Worm (Caenorhabditis elegans) whole organism, late embryonic: ENCODE results near the gene nlp-6.
A peak's percentile ranks its signal among the peaks of the same experiment; 100 is the strongest.

Experiments used
- F13H6.1 ChIP-seq: sonication (generic microtip); optimal IDR thresholded peaks from 2 replicates; lab custom pipeline; 2016; ENCODE audit warnings: missing genetic modification characterization, missing compliant biosample characterization
- K02D7.2 ChIP-seq: sonication (generic microtip); optimal IDR thresholded peaks from 2 replicates; lab custom pipeline; 2017; ENCODE audit warnings: mild to moderate bottlenecking, missing genetic modification characterization, missing compliant biosample characterization
- K09A11.1 ChIP-seq: sonication (generic microtip); optimal IDR thresholded peaks from 2 replicates; lab custom pipeline; 2017; ENCODE audit warnings: antibody characterized with exemption, mild to moderate bottlenecking, missing genetic modification characterization, missing compliant biosample characterization; ENCODE audit not compliant: insufficient read depth
- Y22D7AL.16 ChIP-seq: sonication (generic microtip); optimal IDR thresholded peaks from 2 replicates; lab custom pipeline; 2016; ENCODE audit warnings: missing genetic modification characterization, missing compliant biosample characterization
- ama-1 ChIP-seq: fragments of 150-350 bp; optimal IDR thresholded peaks from 2 replicates; lab custom pipeline; 2014
- ceh-14 ChIP-seq: sonication (generic microtip); optimal IDR thresholded peaks from 2 replicates; lab custom pipeline; 2016; ENCODE audit warnings: missing genotype, missing genetic modification characterization, missing compliant biosample characterization
- ceh-18 ChIP-seq: sonication (generic microtip); optimal IDR thresholded peaks from 2 replicates; lab custom pipeline; 2016; ENCODE audit warnings: missing genetic modification characterization, missing compliant biosample characterization
- ceh-30 ChIP-seq: fragments of 150-350 bp; optimal IDR thresholded peaks from 2 replicates; lab custom pipeline; 2014; ENCODE audit warnings: missing biosample characterization, missing genetic modification characterization
- ceh-31 ChIP-seq: sonication (generic microtip); optimal IDR thresholded peaks from 2 replicates; lab custom pipeline; 2016; ENCODE audit warnings: missing genetic modification characterization, missing compliant biosample characterization
- ceh-45 ChIP-seq: fragments of 200-800 bp; sonication (Bioruptor generic); IDR thresholded peaks from 2 replicates; pipeline ENCODE4 v1.3.6; 2022; ENCODE audit warnings: missing genetic modification reagents, missing genetic modification characterization, missing compliant biosample characterization
- ceh-48 ChIP-seq: sonication (generic microtip); optimal IDR thresholded peaks from 2 replicates; lab custom pipeline; 2016; ENCODE audit warnings: missing genetic modification characterization, inconsistent platforms, missing compliant biosample characterization
- che-1 ChIP-seq: sonication (generic microtip); optimal IDR thresholded peaks from 2 replicates; lab custom pipeline; 2016; ENCODE audit warnings: mild to moderate bottlenecking, missing genetic modification characterization, missing compliant biosample characterization
- dmd-4 ChIP-seq: sonication (generic microtip); optimal IDR thresholded peaks from 2 replicates; lab custom pipeline; 2016; ENCODE audit warnings: borderline replicate concordance, missing genetic modification characterization, missing compliant biosample characterization
- elt-2 ChIP-seq: sonication (generic microtip); optimal IDR thresholded peaks from 2 replicates; lab custom pipeline; 2016; ENCODE audit warnings: missing genetic modification reagents, missing genetic modification characterization, missing compliant biosample characterization
- elt-4 ChIP-seq: sonication (generic microtip); optimal IDR thresholded peaks from 2 replicates; lab custom pipeline; 2016; ENCODE audit warnings: missing genetic modification characterization, missing compliant biosample characterization
- eyg-1 ChIP-seq: sonication (generic microtip); optimal IDR thresholded peaks from 2 replicates; lab custom pipeline; 2016; ENCODE audit warnings: missing genotype, missing genetic modification characterization, missing compliant biosample characterization
- fkh-10 ChIP-seq: fragments of 150-350 bp; optimal IDR thresholded peaks from 2 replicates; lab custom pipeline; 2014; ENCODE audit warnings: missing biosample characterization, missing genetic modification reagents, missing genetic modification characterization
- fkh-6 ChIP-seq: sonication (generic microtip); optimal IDR thresholded peaks from 2 replicates; lab custom pipeline; 2016; ENCODE audit warnings: missing genetic modification characterization, missing compliant biosample characterization
- gmeb-2 ChIP-seq: sonication (generic microtip); optimal IDR thresholded peaks from 2 replicates; lab custom pipeline; 2016; ENCODE audit warnings: missing genetic modification characterization, inconsistent platforms, missing compliant biosample characterization
- hlh-13 ChIP-seq: fragments of 200-800 bp; sonication (Bioruptor generic); optimal IDR thresholded peaks from 2 replicates; lab custom pipeline; 2018; ENCODE audit warnings: mild to moderate bottlenecking, missing genetic modification characterization, missing compliant biosample characterization
- hlh-30 ChIP-seq: sonication (generic microtip); optimal IDR thresholded peaks from 2 replicates; lab custom pipeline; 2017; ENCODE audit warnings: antibody characterized with exemption, missing genetic modification characterization, missing compliant biosample characterization; ENCODE audit not compliant: insufficient read depth
- hlh-6 ChIP-seq: sonication (generic microtip); optimal IDR thresholded peaks from 2 replicates; lab custom pipeline; 2016; ENCODE audit warnings: missing genotype, missing genetic modification characterization, missing compliant biosample characterization
- madf-2 ChIP-seq: sonication (generic microtip); optimal IDR thresholded peaks from 2 replicates; lab custom pipeline; 2017; ENCODE audit warnings: missing genetic modification characterization, missing compliant biosample characterization
- mec-3 ChIP-seq: sonication (generic microtip); optimal IDR thresholded peaks from 2 replicates; lab custom pipeline; 2016; ENCODE audit warnings: borderline replicate concordance, missing genetic modification characterization, missing compliant biosample characterization
- nfya-1 ChIP-seq: sonication (generic microtip); optimal IDR thresholded peaks from 2 replicates; lab custom pipeline; 2017; ENCODE audit warnings: missing genetic modification characterization, mild to moderate bottlenecking, missing compliant biosample characterization, antibody characterized with exemption, moderate library complexity
- nhr-232 ChIP-seq: sonication (generic microtip); optimal IDR thresholded peaks from 2 replicates; lab custom pipeline; 2016; ENCODE audit warnings: missing genetic modification characterization, missing compliant biosample characterization
- odd-2 ChIP-seq: sonication (generic microtip); optimal IDR thresholded peaks from 2 replicates; lab custom pipeline; 2017; ENCODE audit warnings: antibody characterized with exemption, mild to moderate bottlenecking, missing genetic modification characterization, missing compliant biosample characterization
- pag-3 ChIP-seq: sonication (generic microtip); optimal IDR thresholded peaks from 2 replicates; lab custom pipeline; 2016; ENCODE audit warnings: missing compliant biosample characterization, missing genetic modification characterization, borderline replicate concordance
- pat-9 ChIP-seq: fragments of 200-800 bp; sonication (Bioruptor generic); optimal IDR thresholded peaks from 2 replicates; lab custom pipeline; 2018; ENCODE audit warnings: mild to moderate bottlenecking, missing genetic modification characterization, moderate library complexity, missing compliant biosample characterization
- pax-1 ChIP-seq: fragments of 150-350 bp; optimal IDR thresholded peaks from 2 replicates; lab custom pipeline; 2014; ENCODE audit warnings: missing biosample characterization, missing genetic modification characterization
- pha-2 ChIP-seq: sonication (generic microtip); optimal IDR thresholded peaks from 2 replicates; lab custom pipeline; 2017; ENCODE audit warnings: mild to moderate bottlenecking, missing genetic modification characterization, missing compliant biosample characterization
- pha-4 ChIP-seq: fragments of 150-350 bp; optimal IDR thresholded peaks from 2 replicates; lab custom pipeline; 2018; ENCODE audit warnings: missing biosample characterization, missing genetic modification reagents, missing genetic modification characterization
- pqm-1 ChIP-seq: sonication (generic microtip); optimal IDR thresholded peaks from 2 replicates; lab custom pipeline; 2016; ENCODE audit warnings: missing genetic modification characterization, missing compliant biosample characterization
- rnt-1 ChIP-seq: sonication (generic microtip); optimal IDR thresholded peaks from 2 replicates; lab custom pipeline; 2016; ENCODE audit warnings: missing genetic modification characterization, missing compliant biosample characterization
- sox-4 ChIP-seq: sonication (generic microtip); optimal IDR thresholded peaks from 2 replicates; lab custom pipeline; 2017; ENCODE audit warnings: mild to moderate bottlenecking, missing genetic modification characterization, inconsistent platforms, missing compliant biosample characterization
- tbx-2 ChIP-seq: sonication (generic microtip); optimal IDR thresholded peaks from 2 replicates; lab custom pipeline; 2016; ENCODE audit warnings: missing genetic modification characterization, missing compliant biosample characterization
- tbx-7 ChIP-seq: sonication (generic microtip); optimal IDR thresholded peaks from 2 replicates; lab custom pipeline; 2016; ENCODE audit warnings: missing genotype, missing genetic modification characterization, missing compliant biosample characterization
- ttx-3 ChIP-seq: sonication (generic microtip); optimal IDR thresholded peaks from 2 replicates; lab custom pipeline; 2016; ENCODE audit warnings: missing genetic modification reagents, missing genetic modification characterization, missing compliant biosample characterization
- unc-3 ChIP-seq, 2 experiments: fragments of 200-800 bp in 1 of 2; sonication (Bioruptor generic) in 1 of 2; sonication (generic microtip) in 1 of 2; conservative IDR thresholded peaks in 1 of 2; optimal IDR thresholded peaks in 1 of 2; 2 replicates each; pipeline versions ENCODE4 v1.3.6 to Lab custom; 2016 to 2022; ENCODE audit warnings: missing compliant biosample characterization in 2 of 2, missing genetic modification characterization in 2 of 2, missing genetic modification reagents in 1 of 2
- unc-42 ChIP-seq: sonication (generic microtip); optimal IDR thresholded peaks from 2 replicates; lab custom pipeline; 2016; ENCODE audit warnings: missing genotype, missing genetic modification characterization, missing compliant biosample characterization
- unc-55 ChIP-seq: sonication (generic microtip); optimal IDR thresholded peaks from 2 replicates; lab custom pipeline; 2017; ENCODE audit warnings: missing biosample characterization, missing genetic modification reagents, missing genetic modification characterization
- zip-5 ChIP-seq: sonication (generic microtip); optimal IDR thresholded peaks from 2 replicates; lab custom pipeline; 2016; ENCODE audit warnings: missing genetic modification characterization, missing compliant biosample characterization

The nlp-6 gene

ce11 chrX:17636326-17636735 is 25.9 kb upstream of the nlp-6 start:
- TF ChIP-seq hlh-30 (tag; lab: Kevin White, UChicago) (peak; percentile 2), ceh-18 (peak; percentile 37), tbx-2 (tag; lab: Kevin White, UChicago) (no peak), pax-1 (tag; lab: Kevin White, UChicago) (no peak)

ce11 chrX:17637528-17637927 is 24.7 kb upstream of the nlp-6 start:
- TF ChIP-seq K09A11.1: no peak
- no peak for TF ChIP-seq ceh-48 (tag; lab: Kevin White, UChicago)
- TF ChIP-seq fkh-10 (GFP tag; lab: Kevin White, UChicago): no peak
- no peak for TF ChIP-seq zip-5 (tag; lab: Kevin White, UChicago)
- no peak for TF ChIP-seq K02D7.2 (tag; lab: Kevin White, UChicago)
- no peak for TF ChIP-seq gmeb-2 (tag; lab: Kevin White, UChicago)
- no peak for TF ChIP-seq pat-9 (tag; lab: Kevin White, UChicago)
- TF ChIP-seq tbx-7 (tag; lab: Kevin White, UChicago): no peak
- no peak for TF ChIP-seq che-1 (tag; lab: Kevin White, UChicago)
- no peak for TF ChIP-seq hlh-6 (tag; lab: Kevin White, UChicago)
- no peak for TF ChIP-seq eyg-1 (tag; lab: Kevin White, UChicago)
- no peak for TF ChIP-seq tbx-2 (tag; lab: Kevin White, UChicago)
- no peak for TF ChIP-seq mec-3 (tag; lab: Kevin White, UChicago)
- no peak for TF ChIP-seq Y22D7AL.16 (tag; lab: Kevin White, UChicago)
- TF ChIP-seq odd-2 (tag; lab: Kevin White, UChicago): no peak

ce11 chrX:17638460-17638859 is 23.8 kb upstream of the nlp-6 start:
- TF ChIP-seq hlh-6 (tag; lab: Kevin White, UChicago): no peak
- no peak for TF ChIP-seq pha-4 (tag; lab: Kevin White, UChicago)
- TF ChIP-seq ceh-14: no peak
- no peak for TF ChIP-seq ceh-31 (tag; lab: Kevin White, UChicago)
- no peak for TF ChIP-seq unc-42 (tag; lab: Kevin White, UChicago)
- TF ChIP-seq ttx-3: no peak
- no peak for TF ChIP-seq ceh-48 (tag; lab: Kevin White, UChicago)
- TF ChIP-seq ceh-30: no peak
- TF ChIP-seq unc-55 (GFP tag; lab: Kevin White, UChicago): no peak
- no peak for TF ChIP-seq pqm-1 (tag; lab: Kevin White, UChicago)
- no peak for TF ChIP-seq pha-2 (tag; lab: Kevin White, UChicago)
- TF ChIP-seq F13H6.1 (tag; lab: Kevin White, UChicago): no peak
- TF ChIP-seq unc-3 (GFP tag; conservative IDR thresholded peaks at IDR 0.05; lab: Robert Waterston, UW): no peak
- TF ChIP-seq unc-3 (tag; optimal IDR thresholded peaks at IDR 0.05; lab: Kevin White, UChicago): no peak

ce11 chrX:17638970-17639369 is 23.3 kb upstream of the nlp-6 start:
- TF ChIP-seq tbx-2 (tag; lab: Kevin White, UChicago) (no peak), elt-2 (tag; lab: Kevin White, UChicago) (peak; percentile 62)

ce11 chrX:17640790-17641189 is 21.5 kb upstream of the nlp-6 start, which contains the start of gene H18N23.2:
TSS of gene H18N23.2 (minus strand) at chrX:17640871.
- no peak for TF ChIP-seq elt-2 (tag; lab: Kevin White, UChicago)
- TF ChIP-seq dmd-4: no peak
- no peak for TF ChIP-seq ttx-3
- TF ChIP-seq unc-3 (GFP tag; conservative IDR thresholded peaks at IDR 0.05; lab: Robert Waterston, UW): no peak
- TF ChIP-seq unc-3 (tag; optimal IDR thresholded peaks at IDR 0.05; lab: Kevin White, UChicago): no peak
- no peak for TF ChIP-seq sox-4 (tag; lab: Kevin White, UChicago)
- peak; percentile 7 for TF ChIP-seq unc-55 (GFP tag; lab: Kevin White, UChicago)
- TF ChIP-seq fkh-6 (tag; lab: Kevin White, UChicago): no peak
- TF ChIP-seq tbx-2 (tag; lab: Kevin White, UChicago): no peak
- TF ChIP-seq unc-42 (tag; lab: Kevin White, UChicago): no peak
- peak; percentile 71 for TF ChIP-seq ceh-18
- TF ChIP-seq ama-1 (lab: Kevin White, UChicago): no peak
- TF ChIP-seq madf-2 (tag; lab: Kevin White, UChicago): no peak
- TF ChIP-seq F13H6.1 (tag; lab: Kevin White, UChicago): no peak
- TF ChIP-seq nhr-232 (tag; lab: Kevin White, UChicago): no peak
- TF ChIP-seq Y22D7AL.16 (tag; lab: Kevin White, UChicago): no peak
- no peak for TF ChIP-seq pag-3 (tag; lab: Kevin White, UChicago)
- TF ChIP-seq elt-4 (tag; lab: Kevin White, UChicago): no peak
- no peak for TF ChIP-seq rnt-1 (tag; lab: Kevin White, UChicago)
- TF ChIP-seq nfya-1 (tag; lab: Kevin White, UChicago): no peak
- no peak for TF ChIP-seq pqm-1 (tag; lab: Kevin White, UChicago)
- TF ChIP-seq ceh-48 (tag; lab: Kevin White, UChicago): no peak
- TF ChIP-seq hlh-13 (GFP tag; lab: Kevin White, UChicago): no peak
- no peak for TF ChIP-seq ceh-45 (GFP tag; lab: Robert Waterston, UW)
- TF ChIP-seq hlh-30 (tag; lab: Kevin White, UChicago): peak; percentile 0
